Worm (Caenorhabditis elegans) whole organism, midembryonic: ENCODE results near the gene ttr-41.

Source experiments
- T22C8.4 ChIP-seq: fragments of 200-800 bp; sonication (Bioruptor generic); IDR thresholded peaks from 2 replicates; pipeline ENCODE4 v1.3.6; 2022; ENCODE audit warnings: missing genetic modification characterization, missing compliant biosample characterization
- flt-1 ChIP-seq: fragments of 200-800 bp; sonication (Bioruptor generic); IDR thresholded peaks from 2 replicates; pipeline ENCODE4 v1.3.6; 2022; ENCODE audit warnings: missing genetic modification characterization, missing compliant biosample characterization
- med-1 ChIP-seq: sonication (generic microtip); optimal IDR thresholded peaks from 2 replicates; lab custom pipeline; 2017; ENCODE audit warnings: missing genetic modification characterization, mild to moderate bottlenecking, missing compliant biosample characterization, antibody characterized with exemption, missing genetic modification reagents; ENCODE audit not compliant: insufficient read depth
- ref-1 ChIP-seq: fragments of 200-800 bp; sonication (Bioruptor generic); conservative IDR thresholded peaks from 2 replicates; pipeline ENCODE4 v1.3.6; 2022; ENCODE audit warnings: missing genetic modification reagents, missing genetic modification characterization, missing compliant biosample characterization
- ztf-23 ChIP-seq: fragments of 200-800 bp; sonication (Bioruptor generic); IDR thresholded peaks from 2 replicates; pipeline ENCODE4 v1.3.6; 2022; ENCODE audit warnings: missing genetic modification reagents, missing genetic modification characterization, missing compliant biosample characterization
- ztf-29 ChIP-seq: fragments of 200-800 bp; sonication (Bioruptor generic); IDR thresholded peaks from 2 replicates; pipeline ENCODE4 v1.3.6; 2022; ENCODE audit warnings: missing genetic modification reagents, missing genetic modification characterization, missing compliant biosample characterization

DNA sequence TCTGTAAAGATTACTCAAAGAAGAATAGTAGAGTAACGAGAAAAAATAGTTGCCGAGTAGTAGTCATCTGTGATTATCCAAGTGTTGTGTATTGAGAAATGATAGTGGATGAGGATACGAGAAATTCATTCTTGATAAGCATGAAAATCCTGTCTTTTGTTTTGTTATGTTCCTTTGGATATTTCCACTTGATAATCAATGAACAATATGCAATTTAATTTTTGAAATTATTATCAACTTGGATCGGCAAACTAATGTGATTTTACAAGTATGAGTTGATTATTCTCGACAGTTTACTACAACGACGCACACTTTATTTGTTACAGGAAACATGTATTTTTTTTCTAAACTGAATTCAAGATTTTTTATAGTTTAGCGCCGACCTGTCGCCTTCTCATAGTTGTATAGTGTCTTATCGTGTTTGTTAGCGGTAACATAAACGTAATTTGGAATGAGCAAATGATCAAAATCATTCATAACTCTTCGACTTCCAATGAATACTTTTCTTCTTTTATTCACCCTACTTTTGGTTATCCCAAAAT lies 46.3 kb upstream of the ttr-41 start, which contains the start of the genes F26G1.9 and F26G1.10:
- TF ChIP-seq ref-1 (GFP tag; lab: Robert Waterston, UW) (no peak), med-1 (GFP tag; lab: Kevin White, UChicago) (no peak), ztf-23 (GFP tag; lab: Robert Waterston, UW) (no peak), ztf-29 (GFP tag; lab: Robert Waterston, UW) (no peak), T22C8.4 (GFP tag; lab: Robert Waterston, UW) (no peak), flt-1 (no peak)
